Worm (Caenorhabditis elegans): ENCODE results near the gene zmp-1.

ce11 chrIII:5879291-5879968 lies 53.3 kb downstream of the zmp-1 start, which contains the start of gene hpo-10:
- TF ChIP-seq ama-1 (optimal IDR thresholded peaks at IDR 0.05) (peak; percentile 23), mdl-1 (tag; optimal IDR thresholded peaks at IDR 0.05) (no peak), lin-35 (GFP tag; optimal IDR thresholded peaks at IDR 0.05) (peak; percentile 14 to 44), nhr-11 (tag; optimal IDR thresholded peaks at IDR 0.05) (no peak), lin-13 (GFP tag; optimal IDR thresholded peaks at IDR 0.05) (no peak)

Measured in whole organism, L1 larva.